Worm (Caenorhabditis elegans) whole organism, young adult: ENCODE results near the gene T27F7.12.

ENCODE experiments used
- B0261.1 ChIP-seq: sonication (generic microtip); optimal IDR thresholded peaks from 2 replicates; lab custom pipeline; 2016; ENCODE audit warnings: mild to moderate bottlenecking, missing genetic modification characterization, moderate library complexity, missing compliant biosample characterization
- B0336.3 ChIP-seq: fragments of 200-800 bp; sonication (Bioruptor generic); IDR thresholded peaks from 2 replicates; pipeline ENCODE4 v1.3.6; 2022; ENCODE audit warnings: missing genetic modification characterization, missing compliant biosample characterization
- F37B4.10 ChIP-seq: fragments of 200-800 bp; sonication (Bioruptor generic); IDR thresholded peaks from 2 replicates; pipeline ENCODE4 v1.3.6; 2022; ENCODE audit warnings: missing genetic modification characterization, missing compliant biosample characterization
- F39B2.1 ChIP-seq: fragments of 200-800 bp; sonication (Bioruptor generic); IDR thresholded peaks from 2 replicates; pipeline ENCODE4 v1.3.6; 2022; ENCODE audit warnings: missing genetic modification reagents, missing genetic modification characterization, missing compliant biosample characterization
- F57A8.1 ChIP-seq: fragments of 200-800 bp; sonication (Bioruptor generic); optimal IDR thresholded peaks from 2 replicates; lab custom pipeline; 2018; ENCODE audit warnings: mild to moderate bottlenecking, missing genetic modification characterization, moderate library complexity, missing compliant biosample characterization
- K12H6.12 ChIP-seq: fragments of 200-800 bp; sonication (Bioruptor generic); optimal IDR thresholded peaks from 2 replicates; lab custom pipeline; 2018; ENCODE audit warnings: mild to moderate bottlenecking, missing genetic modification characterization, missing compliant biosample characterization
- Y53F4B.3 ChIP-seq: fragments of 200-800 bp; sonication (Bioruptor generic); IDR thresholded peaks from 2 replicates; pipeline ENCODE4 v1.3.6; 2022; ENCODE audit warnings: missing genetic modification reagents, missing genetic modification characterization, missing compliant biosample characterization
- Y56A3A.18 ChIP-seq: fragments of 200-800 bp; sonication (Bioruptor generic); IDR thresholded peaks from 2 replicates; pipeline ENCODE4 v1.3.6; 2022; ENCODE audit warnings: missing genetic modification reagents, missing genetic modification characterization, missing compliant biosample characterization
- akir-1 ChIP-seq: fragments of 200-800 bp; sonication (Bioruptor generic); optimal IDR thresholded peaks from 2 replicates; lab custom pipeline; 2018; ENCODE audit warnings: mild to moderate bottlenecking, missing genetic modification characterization, moderate library complexity, missing compliant biosample characterization
- attf-3 ChIP-seq: fragments of 200-800 bp; sonication (Bioruptor generic); conservative IDR thresholded peaks from 2 replicates; pipeline ENCODE4 v1.3.6; 2022; ENCODE audit warnings: missing genetic modification reagents, missing genetic modification characterization, missing compliant biosample characterization
- bed-2 ChIP-seq: fragments of 200-800 bp; sonication (Bioruptor generic); IDR thresholded peaks from 2 replicates; pipeline ENCODE4 v1.3.6; 2022; ENCODE audit warnings: missing genetic modification reagents, missing genetic modification characterization, missing compliant biosample characterization
- cebp-1 ChIP-seq, 2 experiments: fragments of 200-800 bp in 1 of 2; sonication (Bioruptor generic) in 1 of 2; sonication (generic microtip) in 1 of 2; IDR thresholded peaks in 1 of 2; optimal IDR thresholded peaks in 1 of 2; 2 replicates each; pipeline versions ENCODE4 v1.3.6 to Lab custom; 2017 to 2022; ENCODE audit warnings: missing compliant biosample characterization in 2 of 2, missing genetic modification characterization in 2 of 2, mild to moderate bottlenecking in 1 of 2, missing genetic modification reagents in 1 of 2, moderate library complexity in 1 of 2
- ceh-100 ChIP-seq: fragments of 200-800 bp; sonication (Bioruptor generic); IDR thresholded peaks from 2 replicates; pipeline ENCODE4 v1.3.6; 2022; ENCODE audit warnings: missing genetic modification reagents, missing genetic modification characterization, missing compliant biosample characterization
- ceh-40 ChIP-seq: fragments of 200-800 bp; sonication (Bioruptor generic); IDR thresholded peaks from 2 replicates; pipeline ENCODE4 v1.3.6; 2022; ENCODE audit warnings: missing genetic modification characterization, missing compliant biosample characterization
- ceh-79 ChIP-seq: sonication (generic microtip); optimal IDR thresholded peaks from 2 replicates; lab custom pipeline; 2017; ENCODE audit warnings: mild to moderate bottlenecking, missing genetic modification characterization, missing compliant biosample characterization
- die-1 ChIP-seq: sonication (generic microtip); optimal IDR thresholded peaks from 2 replicates; lab custom pipeline; 2016; ENCODE audit warnings: missing genotype, mild to moderate bottlenecking, missing genetic modification characterization, missing compliant biosample characterization
- dox-1 ChIP-seq: fragments of 200-800 bp; sonication (Bioruptor generic); IDR thresholded peaks from 2 replicates; pipeline ENCODE4 v1.3.6; 2022; ENCODE audit warnings: missing genetic modification reagents, missing genetic modification characterization, missing compliant biosample characterization
- dpl-1 ChIP-seq: fragments of 150-350 bp; optimal IDR thresholded peaks from 2 replicates; lab custom pipeline; 2014; ENCODE audit warnings: missing biosample characterization, missing genetic modification reagents, missing genetic modification characterization
- egrh-3 ChIP-seq: fragments of 200-800 bp; sonication (Bioruptor generic); IDR thresholded peaks from 2 replicates; pipeline ENCODE4 v1.3.6; 2022; ENCODE audit warnings: missing genetic modification reagents, missing genetic modification characterization, missing compliant biosample characterization
- ekl-4 ChIP-seq: fragments of 200-800 bp; sonication (Bioruptor generic); IDR thresholded peaks from 2 replicates; pipeline ENCODE4 v1.3.6; 2022; ENCODE audit warnings: missing genetic modification reagents, missing genetic modification characterization, missing compliant biosample characterization
- ets-4 ChIP-seq: fragments of 200-800 bp; sonication (Bioruptor generic); optimal IDR thresholded peaks from 2 replicates; lab custom pipeline; 2018; ENCODE audit warnings: mild to moderate bottlenecking, missing genetic modification characterization, missing compliant biosample characterization
- fkh-3 ChIP-seq: sonication (generic microtip); optimal IDR thresholded peaks from 2 replicates; lab custom pipeline; 2016; ENCODE audit warnings: mild to moderate bottlenecking, missing genetic modification characterization, missing compliant biosample characterization
- hmg-1.2 ChIP-seq: fragments of 200-800 bp; sonication (Bioruptor generic); IDR thresholded peaks from 2 replicates; pipeline ENCODE4 v1.3.6; 2022; ENCODE audit warnings: missing genetic modification reagents, missing genetic modification characterization, missing compliant biosample characterization
- lag-1 ChIP-seq: fragments of 200-800 bp; sonication (Bioruptor generic); IDR thresholded peaks from 2 replicates; pipeline ENCODE4 v1.3.6; 2022; ENCODE audit warnings: missing genetic modification reagents, missing genetic modification characterization, missing compliant biosample characterization
- lin-26 ChIP-seq: fragments of 200-800 bp; sonication (Bioruptor generic); IDR thresholded peaks from 2 replicates; pipeline ENCODE4 v1.3.6; 2022; ENCODE audit warnings: missing genetic modification reagents, missing genetic modification characterization, missing compliant biosample characterization
- madf-3 ChIP-seq: fragments of 200-800 bp; sonication (Bioruptor generic); IDR thresholded peaks from 2 replicates; pipeline ENCODE4 v1.3.6; 2022; ENCODE audit warnings: missing genetic modification reagents, missing genetic modification characterization, missing compliant biosample characterization
- madf-6 ChIP-seq: fragments of 200-800 bp; sonication (Bioruptor generic); IDR thresholded peaks from 2 replicates; pipeline ENCODE4 v1.3.6; 2022; ENCODE audit warnings: missing genetic modification reagents, missing genetic modification characterization, missing compliant biosample characterization
- madf-8 ChIP-seq: fragments of 200-800 bp; sonication (Bioruptor generic); conservative IDR thresholded peaks from 2 replicates; pipeline ENCODE4 v1.3.6; 2022; ENCODE audit warnings: missing genetic modification reagents, missing genetic modification characterization, missing compliant biosample characterization
- mcd-1 ChIP-seq: fragments of 200-800 bp; sonication (Bioruptor generic); IDR thresholded peaks from 2 replicates; pipeline ENCODE4 v1.3.6; 2022; ENCODE audit warnings: missing genetic modification reagents, missing genetic modification characterization, missing compliant biosample characterization
- mel-28 ChIP-seq: sonication (generic microtip); optimal IDR thresholded peaks from 2 replicates; lab custom pipeline; 2016; ENCODE audit warnings: borderline replicate concordance, mild to moderate bottlenecking, missing genetic modification characterization, missing compliant biosample characterization
- mes-4 ChIP-seq: sonication (generic microtip); optimal IDR thresholded peaks from 2 replicates; lab custom pipeline; 2016; ENCODE audit warnings: missing genotype, missing genetic modification characterization, missing compliant biosample characterization
- nfya-2 ChIP-seq: fragments of 200-800 bp; sonication (Bioruptor generic); IDR thresholded peaks from 2 replicates; pipeline ENCODE4 v1.3.6; 2022; ENCODE audit warnings: missing genetic modification reagents, missing genetic modification characterization, missing compliant biosample characterization
- nhr-120 ChIP-seq: fragments of 200-800 bp; sonication (Bioruptor generic); IDR thresholded peaks from 2 replicates; pipeline ENCODE4 v1.3.6; 2022; ENCODE audit warnings: missing genetic modification characterization, missing compliant biosample characterization
- nhr-179 ChIP-seq: sonication (generic microtip); optimal IDR thresholded peaks from 2 replicates; lab custom pipeline; 2016; ENCODE audit warnings: mild to moderate bottlenecking, missing genetic modification characterization, missing compliant biosample characterization
- nhr-27 ChIP-seq: fragments of 200-800 bp; sonication (Bioruptor generic); optimal IDR thresholded peaks from 2 replicates; lab custom pipeline; 2018; ENCODE audit warnings: mild to moderate bottlenecking, missing genetic modification characterization, moderate library complexity, missing compliant biosample characterization
- nhr-80 ChIP-seq: sonication (generic microtip); optimal IDR thresholded peaks from 2 replicates; lab custom pipeline; 2016; ENCODE audit warnings: missing genetic modification characterization, missing compliant biosample characterization
- rcor-1 ChIP-seq: fragments of 200-800 bp; sonication (Bioruptor generic); IDR thresholded peaks from 2 replicates; pipeline ENCODE4 v1.3.6; 2022; ENCODE audit warnings: missing genetic modification reagents, missing genetic modification characterization, missing compliant biosample characterization
- rec-8 ChIP-seq, 2 experiments: sonication (generic microtip); optimal IDR thresholded peaks; 2 replicates each; lab custom pipeline; 2016; ENCODE audit warnings: mild to moderate bottlenecking in 2 of 2, missing genetic modification characterization in 2 of 2, missing genetic modification reagents in 2 of 2, missing genotype in 2 of 2, missing biosample characterization in 1 of 2, missing compliant biosample characterization in 1 of 2, moderate library complexity in 1 of 2
- repo-1 ChIP-seq: sonication (generic microtip); optimal IDR thresholded peaks from 2 replicates; lab custom pipeline; 2017; ENCODE audit warnings: mild to moderate bottlenecking, missing genetic modification characterization, missing compliant biosample characterization
- snpc-1.1 ChIP-seq: sonication (generic microtip); optimal IDR thresholded peaks from 2 replicates; lab custom pipeline; 2017; ENCODE audit warnings: missing genetic modification characterization, mild to moderate bottlenecking, missing compliant biosample characterization, antibody characterized with exemption, moderate library complexity, missing genotype, missing genetic modification reagents; ENCODE audit not compliant: insufficient read depth
- snpc-1.3 ChIP-seq: sonication (generic microtip); optimal IDR thresholded peaks from 2 replicates; lab custom pipeline; 2017; ENCODE audit warnings: missing genetic modification characterization, mild to moderate bottlenecking, missing compliant biosample characterization, antibody characterized with exemption, moderate library complexity, missing genotype, missing genetic modification reagents; ENCODE audit not compliant: insufficient read depth
- tbp1 ChIP-seq: fragments of 200-800 bp; sonication (Bioruptor generic); optimal IDR thresholded peaks from 2 replicates; lab custom pipeline; 2018; ENCODE audit warnings: mild to moderate bottlenecking, missing genetic modification characterization, missing compliant biosample characterization
- unc-62 ChIP-seq: fragments of 150-350 bp; optimal IDR thresholded peaks from 2 replicates; lab custom pipeline; 2014; ENCODE audit warnings: missing biosample characterization, missing genetic modification reagents, missing genetic modification characterization
- xnd-1 ChIP-seq: sonication (generic microtip); optimal IDR thresholded peaks from 2 replicates; lab custom pipeline; 2016; ENCODE audit warnings: missing genotype, missing genetic modification reagents, missing genetic modification characterization, missing compliant biosample characterization
- zim-3 ChIP-seq: sonication (generic microtip); optimal IDR thresholded peaks from 2 replicates; lab custom pipeline; 2017; ENCODE audit warnings: mild to moderate bottlenecking, missing genetic modification characterization, moderate library complexity, missing compliant biosample characterization
- ztf-22 ChIP-seq: fragments of 200-800 bp; sonication (Bioruptor generic); optimal IDR thresholded peaks from 2 replicates; lab custom pipeline; 2018; ENCODE audit warnings: mild to moderate bottlenecking, missing genetic modification characterization, moderate library complexity, missing compliant biosample characterization
- ztf-6 ChIP-seq: fragments of 200-800 bp; sonication (Bioruptor generic); IDR thresholded peaks from 2 replicates; pipeline ENCODE4 v1.3.6; 2022; ENCODE audit warnings: missing genetic modification reagents, missing genetic modification characterization, missing compliant biosample characterization

Gene T27F7.12

DNA sequence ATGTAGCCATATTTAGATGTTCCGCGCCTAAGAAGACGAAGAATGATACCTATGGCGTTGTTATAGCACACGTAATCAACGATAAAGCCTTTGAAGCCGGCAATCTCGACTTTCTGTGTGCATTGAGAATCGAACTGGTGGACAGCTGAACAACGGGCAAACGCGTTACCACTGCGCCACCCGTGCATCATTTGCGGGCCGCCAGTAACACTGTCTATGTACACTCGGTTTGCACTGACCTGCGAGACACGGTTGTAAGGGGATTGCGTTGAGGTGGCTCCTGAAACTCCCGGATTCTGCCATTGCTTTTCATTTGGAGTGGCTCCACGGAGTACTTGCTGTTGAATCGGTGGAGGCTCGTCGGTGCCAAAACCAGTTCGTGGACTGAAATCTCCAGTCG is 47.5 kb upstream of the T27F7.12 start (continued):
- TF ChIP-seq snpc-1.1 (no peak), B0336.3 (GFP tag; lab: Robert Waterston, UW) (peak; percentile 60), F37B4.10 (GFP tag; lab: Robert Waterston, UW) (no peak), lag-1 (GFP tag; lab: Robert Waterston, UW) (no peak), bed-2 (no peak), ekl-4 (GFP tag; lab: Robert Waterston, UW) (peak; percentile 59; the same call in 1 of the 2 replicates), rcor-1 (GFP tag; lab: Robert Waterston, UW) (peak; percentile 56; the same call in 1 of the 2 replicates), xnd-1 (no peak), lin-26 (peak; percentile 92), ceh-79 (tag; lab: Kevin White, UChicago) (peak; percentile 33), hmg-1.2 (peak; percentile 59), zim-3 (tag; lab: Kevin White, UChicago) (peak; percentile 61), F57A8.1 (GFP tag; lab: Kevin White, UChicago) (no peak), F39B2.1 (no peak), fkh-3 (peak; percentile 78), nhr-27 (tag; lab: Kevin White, UChicago) (peak; percentile 31), nfya-2 (no peak), nhr-179 (no peak), madf-3 (GFP tag; lab: Robert Waterston, UW) (0 out of 2 replicates have a peak, but pooled peaks have one; percentile 70), dpl-1 (GFP tag; lab: Kevin White, UChicago) (no peak), nhr-80 (no peak), nhr-120 (GFP tag; lab: Robert Waterston, UW) (0 out of 2 replicates have a peak, but pooled peaks have one; percentile 71), mes-4 (tag; lab: Kevin White, UChicago) (peak; percentile 76), egrh-3 (no peak), ceh-100 (GFP tag; lab: Robert Waterston, UW) (peak; percentile 33; the same call in 1 of the 2 replicates), ztf-22 (no peak), B0261.1 (tag; lab: Kevin White, UChicago) (peak; percentile 79), ets-4 (GFP tag; lab: Kevin White, UChicago) (no peak), Y56A3A.18 (GFP tag; lab: Robert Waterston, UW) (peak; percentile 66; the same call in 1 of the 2 replicates), die-1 (tag; lab: Kevin White, UChicago) (peak; percentile 64), Y53F4B.3 (peak; percentile 38; the same call in 1 of the 2 replicates), dox-1 (GFP tag; lab: Robert Waterston, UW) (peak; percentile 64), attf-3 (0 out of 2 replicates have a peak, but pooled peaks have one; percentile 12), mcd-1 (GFP tag; lab: Robert Waterston, UW) (peak; percentile 65), akir-1 (GFP tag; lab: Kevin White, UChicago) (no peak), ztf-6 (GFP tag; lab: Robert Waterston, UW) (no peak), K12H6.12 (tag; lab: Kevin White, UChicago) (peak; percentile 18), ceh-40 (GFP tag; lab: Robert Waterston, UW) (no peak), tbp1 (GFP tag; lab: Kevin White, UChicago) (peak; percentile 91), madf-6 (GFP tag; lab: Robert Waterston, UW) (peak; percentile 64), mel-28 (no peak), repo-1 (peak; percentile 89), snpc-1.3 (peak; percentile 42), madf-8 (GFP tag; lab: Robert Waterston, UW) (no peak), cebp-1 (GFP tag; IDR thresholded peaks at IDR 0.05; lab: Robert Waterston, UW) (no peak), cebp-1 (tag; optimal IDR thresholded peaks at IDR 0.05; lab: Kevin White, UChicago) (peak; percentile 60), rec-8 (tag; optimal IDR thresholded peaks at IDR 0.05; lab: Kevin White, UChicago) (peak; percentile 53 to 78), unc-62 (GFP tag; lab: Kevin White, UChicago) (no peak)
